Worm (Caenorhabditis elegans): ENCODE data around the gene rol-3.

- TF ChIP-seq dao-5 (tag; optimal IDR thresholded peaks at IDR 0.05) (no peak), him-1 (tag; optimal IDR thresholded peaks at IDR 0.05) (no peak)
Observed at ce11 chrV:8252532-8252931, 14.3 kb upstream of the rol-3 start.

Data from whole organism, L4/young adult.